Fruit fly (Drosophila melanogaster) whole organism, embryonic: Measurements from ENCODE around the gene CG44385.

Source experiments
- Awh ChIP-seq: fragments of 200-800 bp; sonication (Bioruptor generic); IDR thresholded peaks from 2 replicates; pipeline ENCODE4, ENCODE4 v1.3.6; 2022; ENCODE audit warnings: missing biosample characterization, missing genetic modification characterization
- Bgb ChIP-seq: fragments of 200-800 bp; sonication (Bioruptor generic); IDR thresholded peaks from 2 replicates; pipeline ENCODE4 v1.3.6; 2022; ENCODE audit warnings: missing biosample characterization, missing genetic modification characterization; ENCODE audit not compliant: partially characterized antibody
- Blimp-1 ChIP-seq: fragments of 200-800 bp; sonication (Bioruptor generic); optimal IDR thresholded peaks from 3 replicates; lab custom pipeline; 2018; ENCODE audit warnings: missing biosample characterization, missing genetic modification characterization, mild to moderate bottlenecking, moderate library complexity, missing genetic modification reagents
- CG12104 ChIP-seq: fragments of 200-800 bp; sonication (Bioruptor generic); optimal IDR thresholded peaks from 3 replicates; lab custom pipeline; 2016; ENCODE audit warnings: missing biosample characterization, missing genetic modification characterization
- CG12769 ChIP-seq: fragments of 200-800 bp; sonication (Bioruptor generic); optimal IDR thresholded peaks from 2 replicates; lab custom pipeline; 2019; ENCODE audit warnings: missing biosample characterization, mild to moderate bottlenecking, missing genetic modification characterization, moderate library complexity
- CG13287 ChIP-seq: fragments of 200-800 bp; sonication (Bioruptor generic); IDR thresholded peaks from 2 replicates; pipeline ENCODE4 v1.3.6; 2022; ENCODE audit warnings: missing biosample characterization, missing genetic modification characterization; ENCODE audit not compliant: partially characterized antibody
- CG14014 ChIP-seq: fragments of 200-800 bp; sonication (Bioruptor generic); IDR thresholded peaks from 2 replicates; pipeline ENCODE4 v1.3.6; 2022; ENCODE audit warnings: missing biosample characterization, missing genetic modification characterization
- CG17829 ChIP-seq: fragments of 200-800 bp; optimal IDR thresholded peaks from 2 replicates; lab custom pipeline; 2019; ENCODE audit warnings: missing biosample characterization, mild to moderate bottlenecking, missing genetic modification characterization, moderate library complexity
- CG2120 ChIP-seq: fragments of 200-800 bp; sonication (Bioruptor generic); optimal IDR thresholded peaks from 3 replicates; lab custom pipeline; 2016; ENCODE audit warnings: missing biosample characterization, missing genetic modification characterization
- CG2199 ChIP-seq: fragments of 200-800 bp; sonication (Bioruptor generic); IDR thresholded peaks from 3 replicates; pipeline ENCODE4 v1.3.6; 2022; ENCODE audit warnings: missing biosample characterization, missing genetic modification characterization
- CG30020 ChIP-seq: fragments of 200-800 bp; optimal IDR thresholded peaks from 2 replicates; lab custom pipeline; 2019; ENCODE audit warnings: missing biosample characterization, mild to moderate bottlenecking, missing genetic modification characterization, moderate library complexity
- CG34422 ChIP-seq: fragments of 200-800 bp; sonication (Bioruptor generic); IDR thresholded peaks from 3 replicates; pipeline ENCODE4 v1.3.6; 2022; ENCODE audit warnings: missing biosample characterization, missing genetic modification characterization
- CG6272 ChIP-seq: fragments of 200-800 bp; sonication (Bioruptor generic); IDR thresholded peaks from 2 replicates; pipeline ENCODE4 v1.3.6; 2022; ENCODE audit warnings: missing biosample characterization, missing genetic modification characterization
- CG7786 ChIP-seq: fragments of 200-800 bp; sonication (Bioruptor generic); optimal IDR thresholded peaks from 2 replicates; lab custom pipeline; 2016; ENCODE audit warnings: missing biosample characterization, missing genetic modification characterization
- CG7987 ChIP-seq: fragments of 200-800 bp; sonication (Bioruptor generic); optimal IDR thresholded peaks from 2 replicates; lab custom pipeline; 2018; ENCODE audit warnings: missing biosample characterization, mild to moderate bottlenecking, missing genetic modification characterization, moderate library complexity
- CG8359 ChIP-seq: fragments of 200-800 bp; sonication (Bioruptor generic); optimal IDR thresholded peaks from 2 replicates; lab custom pipeline; 2017; ENCODE audit warnings: missing biosample characterization, mild to moderate bottlenecking, missing genetic modification characterization, borderline replicate concordance
- CG9727 ChIP-seq: fragments of 200-800 bp; sonication (Bioruptor generic); optimal IDR thresholded peaks from 3 replicates; lab custom pipeline; 2017; ENCODE audit warnings: missing biosample characterization, mild to moderate bottlenecking, missing genetic modification characterization
- CHES-1-like ChIP-seq: fragments of 200-800 bp; sonication (Bioruptor generic); optimal IDR thresholded peaks from 2 replicates; lab custom pipeline; 2016; ENCODE audit warnings: missing biosample characterization, missing genetic modification characterization
- Fer1 ChIP-seq: fragments of 200-800 bp; sonication (Bioruptor generic); optimal IDR thresholded peaks from 2 replicates; lab custom pipeline; 2017; ENCODE audit warnings: missing biosample characterization, mild to moderate bottlenecking, missing genetic modification characterization
- GATAe ChIP-seq: fragments of 200-800 bp; sonication (Bioruptor generic); conservative IDR thresholded peaks from 2 replicates; pipeline ENCODE4 v1.3.6; 2022; ENCODE audit warnings: missing biosample characterization, missing genetic modification characterization
- H15 ChIP-seq: fragments of 200-800 bp; sonication (Bioruptor generic); IDR thresholded peaks from 3 replicates; pipeline ENCODE4 v1.3.6; 2022; ENCODE audit warnings: missing biosample characterization, missing genetic modification characterization
- Hey ChIP-seq: fragments of 200-800 bp; sonication (Bioruptor generic); optimal IDR thresholded peaks from 3 replicates; lab custom pipeline; 2018; ENCODE audit warnings: missing biosample characterization, mild to moderate bottlenecking, missing genetic modification characterization
- HmgZ ChIP-seq: fragments of 200-800 bp; sonication (Bioruptor generic); optimal IDR thresholded peaks from 2 replicates; lab custom pipeline; 2018; ENCODE audit warnings: missing biosample characterization, mild to moderate bottlenecking, missing genetic modification characterization
- Hr78 ChIP-seq, 2 experiments: fragments of 200-800 bp in 1 of 2; fragments of >200 bp in 1 of 2; sonication (Bioruptor generic) in 1 of 2; optimal IDR thresholded peaks; 2 replicates each; lab custom pipeline; 2017 to 2019; ENCODE audit warnings: missing biosample characterization in 2 of 2, missing genetic modification characterization in 2 of 2, mild to moderate bottlenecking in 1 of 2, moderate library complexity in 1 of 2
- Jarid2 ChIP-seq: fragments of 200-800 bp; sonication (Bioruptor generic); optimal IDR thresholded peaks from 3 replicates; lab custom pipeline; 2017; ENCODE audit warnings: mild to moderate bottlenecking, missing biosample characterization, missing genetic modification reagents, missing genetic modification characterization
- Lhr ChIP-seq: fragments of 200-800 bp; sonication (Bioruptor generic); optimal IDR thresholded peaks from 3 replicates; lab custom pipeline; 2017; ENCODE audit warnings: mild to moderate bottlenecking, missing biosample characterization, missing genetic modification reagents, missing genetic modification characterization
- NK7.1 ChIP-seq: fragments of 200-800 bp; sonication (Bioruptor generic); optimal IDR thresholded peaks from 3 replicates; lab custom pipeline; 2016; ENCODE audit warnings: missing biosample characterization, missing genetic modification characterization
- Pdp1 ChIP-seq, 2 experiments: fragments of 200-800 bp; sonication (Bioruptor generic); optimal IDR thresholded peaks; 3 replicates each; lab custom pipeline; 2016; ENCODE audit warnings: missing biosample characterization in 2 of 2, missing genetic modification characterization in 2 of 2, mild to moderate bottlenecking in 1 of 2, moderate library complexity in 1 of 2
- Sox102F ChIP-seq: fragments of 200-800 bp; sonication (Bioruptor generic); optimal IDR thresholded peaks from 2 replicates; lab custom pipeline; 2018; ENCODE audit warnings: missing biosample characterization, mild to moderate bottlenecking, missing genetic modification characterization, moderate library complexity
- Sry-δ ChIP-seq: fragments of 200-800 bp; sonication (Bioruptor generic); optimal IDR thresholded peaks from 2 replicates; lab custom pipeline; 2016; ENCODE audit warnings: missing biosample characterization, missing genetic modification characterization
- Ssrp ChIP-seq: fragments of 200-800 bp; sonication (Bioruptor generic); optimal IDR thresholded peaks from 2 replicates; lab custom pipeline; 2018; ENCODE audit warnings: missing biosample characterization, mild to moderate bottlenecking, missing genetic modification characterization, moderate library complexity
- Trl ChIP-seq, 3 experiments: fragments of >200 bp in 2 of 3; fragments of 200-800 bp in 1 of 3; sonication (Bioruptor generic) in 1 of 3; optimal IDR thresholded peaks; 2 replicates in 1 of 3; 3 replicates in 2 of 3; lab custom pipeline; 2016 to 2017; ENCODE audit warnings: missing biosample characterization in 1 of 3, missing genetic modification characterization in 1 of 3
- ab ChIP-seq: fragments of 200-800 bp; sonication (Bioruptor generic); optimal IDR thresholded peaks from 2 replicates; lab custom pipeline; 2016; ENCODE audit warnings: missing biosample characterization, missing genetic modification characterization
- ato ChIP-seq: fragments of 200-800 bp; sonication (Bioruptor generic); IDR thresholded peaks from 2 replicates; pipeline ENCODE4 v1.3.6; 2022; ENCODE audit warnings: missing biosample characterization, missing genetic modification characterization; ENCODE audit not compliant: partially characterized antibody
- fu2 ChIP-seq: fragments of 200-800 bp; sonication (Bioruptor generic); optimal IDR thresholded peaks from 2 replicates; lab custom pipeline; 2016; ENCODE audit warnings: missing biosample characterization, missing genetic modification characterization
- gce ChIP-seq: fragments of 200-800 bp; sonication (Bioruptor generic); IDR thresholded peaks from 3 replicates; pipeline ENCODE4 v1.3.6; 2022; ENCODE audit warnings: missing biosample characterization, missing genetic modification characterization
- grau ChIP-seq: fragments of 200-800 bp; optimal IDR thresholded peaks from 3 replicates; lab custom pipeline; 2019; ENCODE audit warnings: missing biosample characterization, mild to moderate bottlenecking, missing genetic modification characterization, moderate library complexity
- ken ChIP-seq: fragments of 200-800 bp; sonication (Bioruptor generic); IDR thresholded peaks from 3 replicates; pipeline ENCODE4 v1.3.6; 2022; ENCODE audit warnings: missing biosample characterization, missing genetic modification characterization
- mirr ChIP-seq: fragments of 200-800 bp; sonication (Bioruptor generic); optimal IDR thresholded peaks from 3 replicates; lab custom pipeline; 2018; ENCODE audit warnings: missing biosample characterization, mild to moderate bottlenecking, missing genetic modification characterization
- nau ChIP-seq: fragments of 200-800 bp; sonication (Bioruptor generic); optimal IDR thresholded peaks from 3 replicates; lab custom pipeline; 2017; ENCODE audit warnings: missing biosample characterization, mild to moderate bottlenecking, missing genetic modification characterization, missing genetic modification reagents
- oc ChIP-seq: fragments of 200-800 bp; sonication (Bioruptor generic); optimal IDR thresholded peaks from 2 replicates; lab custom pipeline; 2018; ENCODE audit warnings: missing biosample characterization, mild to moderate bottlenecking, missing genetic modification characterization, moderate library complexity
- pzg ChIP-seq: fragments of 200-800 bp; sonication (Bioruptor generic); optimal IDR thresholded peaks from 3 replicates; lab custom pipeline; 2018; ENCODE audit warnings: missing biosample characterization, mild to moderate bottlenecking, missing genetic modification characterization, moderate library complexity
- sc ChIP-seq, 3 experiments: fragments of >200 bp in 2 of 3; fragments of 200-800 bp in 1 of 3; sonication (Bioruptor generic) in 1 of 3; optimal IDR thresholded peaks; 2 replicates in 2 of 3; 3 replicates in 1 of 3; lab custom pipeline; 2017; ENCODE audit warnings: mild to moderate bottlenecking in 1 of 3, missing biosample characterization in 1 of 3, missing genetic modification characterization in 1 of 3, missing genetic modification reagents in 1 of 3
- sqz ChIP-seq: fragments of 200-800 bp; sonication (Bioruptor generic); optimal IDR thresholded peaks from 3 replicates; lab custom pipeline; 2018; ENCODE audit warnings: missing biosample characterization, mild to moderate bottlenecking, missing genetic modification characterization
- sug ChIP-seq: fragments of 200-800 bp; optimal IDR thresholded peaks from 2 replicates; lab custom pipeline; 2019; ENCODE audit warnings: missing biosample characterization, mild to moderate bottlenecking, missing genetic modification characterization, moderate library complexity
- twi ChIP-seq: fragments of 200-800 bp; optimal IDR thresholded peaks from 2 replicates; lab custom pipeline; 2019; ENCODE audit warnings: missing biosample characterization, mild to moderate bottlenecking, missing genetic modification characterization, moderate library complexity
- vnd ChIP-seq: fragments of 200-800 bp; sonication (Bioruptor generic); IDR thresholded peaks from 3 replicates; pipeline ENCODE4 v1.3.6; 2022; ENCODE audit warnings: missing biosample characterization, missing genetic modification characterization; ENCODE audit not compliant: partially characterized antibody
- wdn ChIP-seq: fragments of 200-800 bp; sonication (Bioruptor generic); IDR thresholded peaks from 2 replicates; pipeline ENCODE4 v1.3.6; 2022; ENCODE audit warnings: missing biosample characterization, missing genetic modification characterization

CG44385 gene

dm6 chrX:11154511-11155197, 22.4 kb upstream of the CG44385 start (continued):
- no peak for TF ChIP-seq CG8359
- peak; percentile 44 for TF ChIP-seq Jarid2 (GFP tag; lab: Kevin White, UChicago)
- no peak for TF ChIP-seq CG13287 (GFP tag; lab: Robert Waterston, UW)
- TF ChIP-seq CG2199 (GFP tag; lab: Robert Waterston, UW) = no peak
- TF ChIP-seq CG2120 (GFP tag; lab: Kevin White, UChicago) = no peak
- TF ChIP-seq CG14014 (GFP tag; lab: Robert Waterston, UW) = no peak
- no peak for TF ChIP-seq ab
- no peak for TF ChIP-seq Awh
- no peak for TF ChIP-seq Ssrp
- TF ChIP-seq Fer1 (GFP tag; lab: Kevin White, UChicago) = no peak
- no peak for TF ChIP-seq wdn (GFP tag; lab: Robert Waterston, UW)
- no peak for TF ChIP-seq oc (tag; lab: Kevin White, UChicago)
- no peak for TF ChIP-seq sug (tag; lab: Kevin White, UChicago)
- no peak for TF ChIP-seq CG17829 (tag; lab: Kevin White, UChicago)
- no peak for TF ChIP-seq Hr78 (GFP tag; optimal IDR thresholded peaks at IDR 0.05; lab: Kevin White, UChicago)
- no peak for TF ChIP-seq Blimp-1
- no peak for TF ChIP-seq CG12104 (GFP tag; lab: Kevin White, UChicago)
- TF ChIP-seq CG9727 = no peak
- TF ChIP-seq H15 (GFP tag; lab: Robert Waterston, UW) = no peak
- no peak for TF ChIP-seq GATAe (GFP tag; lab: Robert Waterston, UW)
- TF ChIP-seq fu2 = no peak
- no peak for TF ChIP-seq CG7987 (GFP tag; lab: Kevin White, UChicago)
- TF ChIP-seq mirr (GFP tag; lab: Kevin White, UChicago) = no peak
- no peak for TF ChIP-seq CG30020 (tag; lab: Kevin White, UChicago)
- TF ChIP-seq sc (optimal IDR thresholded peaks at IDR 0.05; lab: Kevin White, UChicago) = no peak
- no peak for TF ChIP-seq sc (GFP tag; optimal IDR thresholded peaks at IDR 0.05; lab: Kevin White, UChicago)
- peak; percentile 43 for TF ChIP-seq sqz
- TF ChIP-seq ato (GFP tag; lab: Robert Waterston, UW) = no peak
- no peak for TF ChIP-seq Lhr (GFP tag; lab: Kevin White, UChicago)
- TF ChIP-seq Sox102F (GFP tag; lab: Kevin White, UChicago) = no peak
- peak; percentile 45; the same call in 1 of the 3 replicates for TF ChIP-seq CG34422 (GFP tag; lab: Robert Waterston, UW)
- no peak for TF ChIP-seq Sry-δ (GFP tag; lab: Kevin White, UChicago)
- no peak for TF ChIP-seq vnd (GFP tag; lab: Robert Waterston, UW)
- TF ChIP-seq CHES-1-like (GFP tag; lab: Kevin White, UChicago) = no peak
- no peak for TF ChIP-seq pzg (GFP tag; lab: Kevin White, UChicago)
- TF ChIP-seq NK7.1 (GFP tag; lab: Kevin White, UChicago) = no peak
- no peak for TF ChIP-seq grau
- no peak for TF ChIP-seq Pdp1 (GFP tag; optimal IDR thresholded peaks at IDR 0.05; lab: Kevin White, UChicago)
- TF ChIP-seq HmgZ (tag; lab: Kevin White, UChicago) = no peak
- no peak for TF ChIP-seq gce
- TF ChIP-seq Bgb = no peak
- TF ChIP-seq Hey (tag; lab: Kevin White, UChicago) = no peak
- TF ChIP-seq CG12769 = peak; percentile 72
- no peak for TF ChIP-seq ken (GFP tag; lab: Robert Waterston, UW)
- no peak for TF ChIP-seq CG7786 (GFP tag; lab: Kevin White, UChicago)
- peak; percentile 27 for TF ChIP-seq nau
- peak; percentile 79 to 86 for TF ChIP-seq Trl (optimal IDR thresholded peaks at IDR 0.05; lab: Kevin White, UChicago)
- no peak for TF ChIP-seq Trl (GFP tag; optimal IDR thresholded peaks at IDR 0.05; lab: Kevin White, UChicago)
- peak; percentile 22 for TF ChIP-seq twi (tag; lab: Kevin White, UChicago)
- no peak for TF ChIP-seq CG6272 (GFP tag; lab: Robert Waterston, UW)
